Worm (Caenorhabditis elegans) whole organism, young adult: Measurements from ENCODE around the gene athp-1.

ENCODE experiments used
- B0261.1 ChIP-seq: sonication (generic microtip); optimal IDR thresholded peaks from 2 replicates; lab custom pipeline; 2016; ENCODE audit warnings: mild to moderate bottlenecking, missing genetic modification characterization, moderate library complexity, missing compliant biosample characterization
- B0336.3 ChIP-seq: fragments of 200-800 bp; sonication (Bioruptor generic); IDR thresholded peaks from 2 replicates; pipeline ENCODE4 v1.3.6; 2022; ENCODE audit warnings: missing genetic modification characterization, missing compliant biosample characterization
- C06A6.2 ChIP-seq: fragments of 200-800 bp; sonication (Bioruptor generic); conservative IDR thresholded peaks from 2 replicates; pipeline ENCODE4 v1.3.6; 2022; ENCODE audit warnings: missing genetic modification characterization, missing compliant biosample characterization
- D2030.7 ChIP-seq: fragments of 200-800 bp; sonication (Bioruptor generic); IDR thresholded peaks from 2 replicates; pipeline ENCODE4 v1.3.6; 2022; ENCODE audit warnings: missing genetic modification reagents, missing genetic modification characterization, missing compliant biosample characterization
- F22D6.2 ChIP-seq: sonication (generic microtip); optimal IDR thresholded peaks from 2 replicates; lab custom pipeline; 2016; ENCODE audit warnings: mild to moderate bottlenecking, missing genetic modification characterization, missing compliant biosample characterization
- F23B12.7 ChIP-seq: sonication (generic microtip); optimal IDR thresholded peaks from 2 replicates; lab custom pipeline; 2017; ENCODE audit warnings: missing genetic modification characterization, mild to moderate bottlenecking, missing compliant biosample characterization, antibody characterized with exemption, moderate library complexity; ENCODE audit not compliant: insufficient read depth
- F39B2.1 ChIP-seq: fragments of 200-800 bp; sonication (Bioruptor generic); IDR thresholded peaks from 2 replicates; pipeline ENCODE4 v1.3.6; 2022; ENCODE audit warnings: missing genetic modification reagents, missing genetic modification characterization, missing compliant biosample characterization
- F49E8.2 ChIP-seq: sonication (generic microtip); optimal IDR thresholded peaks from 3 replicates; lab custom pipeline; 2017; ENCODE audit warnings: missing genetic modification characterization, mild to moderate bottlenecking, missing compliant biosample characterization, antibody characterized with exemption, moderate library complexity; ENCODE audit not compliant: insufficient read depth
- F55B11.4 ChIP-seq: sonication (generic microtip); optimal IDR thresholded peaks from 2 replicates; lab custom pipeline; 2016; ENCODE audit warnings: missing compliant biosample characterization, missing genetic modification characterization, borderline replicate concordance; ENCODE audit not compliant: insufficient read depth
- F57C9.4 ChIP-seq: sonication (generic microtip); optimal IDR thresholded peaks from 2 replicates; lab custom pipeline; 2017; ENCODE audit warnings: mild to moderate bottlenecking, missing genetic modification characterization, missing compliant biosample characterization
- K11D2.4 ChIP-seq: fragments of 200-800 bp; sonication (Bioruptor generic); IDR thresholded peaks from 2 replicates; pipeline ENCODE4 v1.3.6; 2022; ENCODE audit warnings: missing genetic modification reagents, missing genetic modification characterization, missing compliant biosample characterization
- K12H6.12 ChIP-seq: fragments of 200-800 bp; sonication (Bioruptor generic); optimal IDR thresholded peaks from 2 replicates; lab custom pipeline; 2018; ENCODE audit warnings: mild to moderate bottlenecking, missing genetic modification characterization, missing compliant biosample characterization
- Y53G8AR.9 ChIP-seq: fragments of 200-800 bp; sonication (Bioruptor generic); conservative IDR thresholded peaks from 2 replicates; pipeline ENCODE4 v1.3.6; 2022; ENCODE audit warnings: missing genetic modification reagents, missing genetic modification characterization, missing compliant biosample characterization
- akir-1 ChIP-seq: fragments of 200-800 bp; sonication (Bioruptor generic); optimal IDR thresholded peaks from 2 replicates; lab custom pipeline; 2018; ENCODE audit warnings: mild to moderate bottlenecking, missing genetic modification characterization, moderate library complexity, missing compliant biosample characterization
- aptf-2 ChIP-seq: fragments of 200-800 bp; sonication (Bioruptor generic); conservative IDR thresholded peaks from 2 replicates; pipeline ENCODE4 v1.3.6; 2022; ENCODE audit warnings: missing genetic modification reagents, missing genetic modification characterization, missing compliant biosample characterization
- atf-7 ChIP-seq: sonication (generic microtip); optimal IDR thresholded peaks from 2 replicates; lab custom pipeline; 2017; ENCODE audit warnings: mild to moderate bottlenecking, missing genetic modification characterization, missing compliant biosample characterization
- athp-1 ChIP-seq: sonication (generic microtip); optimal IDR thresholded peaks from 2 replicates; lab custom pipeline; 2017; ENCODE audit warnings: mild to moderate bottlenecking, missing genetic modification characterization, missing compliant biosample characterization
- attf-5 ChIP-seq: fragments of 200-800 bp; sonication (Bioruptor generic); optimal IDR thresholded peaks from 2 replicates; lab custom pipeline; 2018; ENCODE audit warnings: mild to moderate bottlenecking, missing genetic modification characterization, missing compliant biosample characterization
- bed-1 ChIP-seq: fragments of 200-800 bp; sonication (Bioruptor generic); IDR thresholded peaks from 2 replicates; pipeline ENCODE4 v1.3.6; 2022; ENCODE audit warnings: missing genetic modification reagents, missing genetic modification characterization, missing compliant biosample characterization
- cebp-2 ChIP-seq: fragments of 200-800 bp; sonication (Bioruptor generic); IDR thresholded peaks from 2 replicates; pipeline ENCODE4 v1.3.6; 2022; ENCODE audit warnings: missing genetic modification characterization, missing compliant biosample characterization
- fkh-3 ChIP-seq: sonication (generic microtip); optimal IDR thresholded peaks from 2 replicates; lab custom pipeline; 2016; ENCODE audit warnings: mild to moderate bottlenecking, missing genetic modification characterization, missing compliant biosample characterization
- him-1 ChIP-seq: sonication (generic microtip); optimal IDR thresholded peaks from 2 replicates; lab custom pipeline; 2016; ENCODE audit warnings: missing genotype, missing genetic modification reagents, missing genetic modification characterization, missing compliant biosample characterization
- hlh-12 ChIP-seq: sonication (generic microtip); optimal IDR thresholded peaks from 2 replicates; lab custom pipeline; 2016; ENCODE audit warnings: missing genetic modification characterization, missing compliant biosample characterization
- hlh-26 ChIP-seq: fragments of 200-800 bp; sonication (Bioruptor generic); conservative IDR thresholded peaks from 2 replicates; pipeline ENCODE4 v1.3.6; 2022; ENCODE audit warnings: missing genetic modification reagents, missing genetic modification characterization, missing compliant biosample characterization
- hrde-1 ChIP-seq: sonication (generic microtip); optimal IDR thresholded peaks from 2 replicates; lab custom pipeline; 2016; ENCODE audit warnings: missing genetic modification characterization, mild to moderate bottlenecking, missing compliant biosample characterization, moderate library complexity, missing genotype, missing genetic modification reagents, borderline replicate concordance
- lag-1 ChIP-seq: fragments of 200-800 bp; sonication (Bioruptor generic); IDR thresholded peaks from 2 replicates; pipeline ENCODE4 v1.3.6; 2022; ENCODE audit warnings: missing genetic modification reagents, missing genetic modification characterization, missing compliant biosample characterization
- let-526 ChIP-seq: fragments of 200-800 bp; sonication (Bioruptor generic); IDR thresholded peaks from 2 replicates; pipeline ENCODE4 v1.3.6; 2022; ENCODE audit warnings: missing genetic modification reagents, missing genetic modification characterization, missing compliant biosample characterization
- let-607 ChIP-seq, 2 experiments: fragments of 200-800 bp in 1 of 2; sonication (Bioruptor generic) in 1 of 2; sonication (generic microtip) in 1 of 2; optimal IDR thresholded peaks; 2 replicates each; lab custom pipeline; 2016 to 2018; ENCODE audit warnings: mild to moderate bottlenecking in 2 of 2, missing compliant biosample characterization in 2 of 2, missing genetic modification characterization in 2 of 2, moderate library complexity in 2 of 2, missing genotype in 1 of 2
- lin-54 ChIP-seq: fragments of 200-800 bp; sonication (Bioruptor generic); optimal IDR thresholded peaks from 2 replicates; lab custom pipeline; 2018; ENCODE audit warnings: mild to moderate bottlenecking, missing genetic modification characterization, missing compliant biosample characterization
- lsl-1 ChIP-seq: fragments of 200-800 bp; sonication (Bioruptor generic); optimal IDR thresholded peaks from 2 replicates; lab custom pipeline; 2018; ENCODE audit warnings: mild to moderate bottlenecking, missing genetic modification characterization, moderate library complexity, missing compliant biosample characterization
- lsy-27 ChIP-seq: sonication (generic microtip); optimal IDR thresholded peaks from 2 replicates; lab custom pipeline; 2017; ENCODE audit warnings: missing genetic modification characterization, mild to moderate bottlenecking, missing compliant biosample characterization, antibody characterized with exemption, missing genotype, borderline replicate concordance; ENCODE audit not compliant: insufficient read depth
- madf-10 ChIP-seq: sonication (generic microtip); optimal IDR thresholded peaks from 2 replicates; lab custom pipeline; 2016; ENCODE audit warnings: mild to moderate bottlenecking, missing genetic modification characterization, missing compliant biosample characterization
- mcd-1 ChIP-seq: fragments of 200-800 bp; sonication (Bioruptor generic); IDR thresholded peaks from 2 replicates; pipeline ENCODE4 v1.3.6; 2022; ENCODE audit warnings: missing genetic modification reagents, missing genetic modification characterization, missing compliant biosample characterization
- mxl-1 ChIP-seq: sonication (generic microtip); optimal IDR thresholded peaks from 2 replicates; lab custom pipeline; 2016; ENCODE audit warnings: missing genetic modification characterization, missing compliant biosample characterization
- nhr-120 ChIP-seq: fragments of 200-800 bp; sonication (Bioruptor generic); IDR thresholded peaks from 2 replicates; pipeline ENCODE4 v1.3.6; 2022; ENCODE audit warnings: missing genetic modification characterization, missing compliant biosample characterization
- nhr-179 ChIP-seq: sonication (generic microtip); optimal IDR thresholded peaks from 2 replicates; lab custom pipeline; 2016; ENCODE audit warnings: mild to moderate bottlenecking, missing genetic modification characterization, missing compliant biosample characterization
- pha-4 ChIP-seq: fragments of 150-350 bp; sonication (generic microtip); optimal IDR thresholded peaks from 2 replicates; lab custom pipeline; 2014; ENCODE audit warnings: missing biosample characterization, missing genetic modification reagents, missing genetic modification characterization
- rpc-1 ChIP-seq, 2 experiments: fragments of 150-350 bp in 1 of 2; sonication (generic microtip) in 1 of 2; optimal IDR thresholded peaks; 2 replicates each; lab custom pipeline; 2014 to 2018; ENCODE audit warnings: missing biosample characterization in 1 of 2, missing genetic modification characterization in 1 of 2, missing genetic modification reagents in 1 of 2, missing genotype in 1 of 2
- sdz-38 ChIP-seq: sonication (generic microtip); optimal IDR thresholded peaks from 2 replicates; lab custom pipeline; 2016; ENCODE audit warnings: missing genotype, missing genetic modification characterization, missing compliant biosample characterization
- sea-2 ChIP-seq: fragments of 200-800 bp; sonication (Bioruptor generic); IDR thresholded peaks from 2 replicates; pipeline ENCODE4 v1.3.6; 2022; ENCODE audit warnings: missing genetic modification characterization, missing compliant biosample characterization
- snpc-1.1 ChIP-seq: sonication (generic microtip); optimal IDR thresholded peaks from 2 replicates; lab custom pipeline; 2017; ENCODE audit warnings: missing genetic modification characterization, mild to moderate bottlenecking, missing compliant biosample characterization, antibody characterized with exemption, moderate library complexity, missing genotype, missing genetic modification reagents; ENCODE audit not compliant: insufficient read depth
- snpc-1.3 ChIP-seq: sonication (generic microtip); optimal IDR thresholded peaks from 2 replicates; lab custom pipeline; 2017; ENCODE audit warnings: missing genetic modification characterization, mild to moderate bottlenecking, missing compliant biosample characterization, antibody characterized with exemption, moderate library complexity, missing genotype, missing genetic modification reagents; ENCODE audit not compliant: insufficient read depth
- tbp1 ChIP-seq: fragments of 200-800 bp; sonication (Bioruptor generic); optimal IDR thresholded peaks from 2 replicates; lab custom pipeline; 2018; ENCODE audit warnings: mild to moderate bottlenecking, missing genetic modification characterization, missing compliant biosample characterization
- zfh-2 ChIP-seq: fragments of 200-800 bp; sonication (Bioruptor generic); conservative IDR thresholded peaks from 2 replicates; pipeline ENCODE4 v1.3.6; 2022; ENCODE audit warnings: missing genetic modification reagents, missing genetic modification characterization, missing compliant biosample characterization
- zim-3 ChIP-seq: sonication (generic microtip); optimal IDR thresholded peaks from 2 replicates; lab custom pipeline; 2017; ENCODE audit warnings: mild to moderate bottlenecking, missing genetic modification characterization, moderate library complexity, missing compliant biosample characterization
- ztf-18 ChIP-seq: sonication (generic microtip); optimal IDR thresholded peaks from 2 replicates; lab custom pipeline; 2016; ENCODE audit warnings: missing genotype, mild to moderate bottlenecking, missing genetic modification characterization, missing compliant biosample characterization
- ztf-26 ChIP-seq: sonication (generic microtip); optimal IDR thresholded peaks from 2 replicates; lab custom pipeline; 2017; ENCODE audit warnings: missing genetic modification characterization, missing compliant biosample characterization
- ztf-3 ChIP-seq: fragments of 200-800 bp; sonication (Bioruptor generic); optimal IDR thresholded peaks from 2 replicates; lab custom pipeline; 2018; ENCODE audit warnings: mild to moderate bottlenecking, missing genetic modification characterization, missing compliant biosample characterization

athp-1 gene

ce11 chrIII:10844873-10845272 is 36.7 kb upstream of the athp-1 start, which contains the start of gene pde-12 (continued):
- TF ChIP-seq F55B11.4 (tag; lab: Kevin White, UChicago), result no peak
- TF ChIP-seq tbp1 (GFP tag; lab: Kevin White, UChicago), result peak; percentile 52
- TF ChIP-seq D2030.7 (GFP tag; lab: Robert Waterston, UW), result no peak; the same call in 1 of the 2 replicates
- TF ChIP-seq akir-1 (GFP tag; lab: Kevin White, UChicago), result no peak
- TF ChIP-seq F39B2.1 (GFP tag; lab: Robert Waterston, UW), result 0 out of 2 replicates have a peak, but pooled peaks have one; percentile 27
- TF ChIP-seq K12H6.12, result no peak
- no peak for TF ChIP-seq hrde-1 (tag; lab: Kevin White, UChicago)
- TF ChIP-seq lag-1 (GFP tag; lab: Robert Waterston, UW), result no peak
- TF ChIP-seq cebp-2, result no peak
- TF ChIP-seq lin-54 (GFP tag; lab: Kevin White, UChicago), result peak; percentile 85
- no peak for TF ChIP-seq fkh-3 (tag; lab: Kevin White, UChicago)
- no peak for TF ChIP-seq F49E8.2
- TF ChIP-seq F57C9.4 (tag; lab: Kevin White, UChicago), result no peak
- TF ChIP-seq hlh-26 (GFP tag; lab: Robert Waterston, UW), result no peak
- no peak for TF ChIP-seq rpc-1 (optimal IDR thresholded peaks at IDR 0.05; lab: Kevin White, UChicago)
- TF ChIP-seq rpc-1 (tag; optimal IDR thresholded peaks at IDR 0.05; lab: Kevin White, UChicago), result no peak
- TF ChIP-seq snpc-1.3 (tag; lab: Kevin White, UChicago), result peak; percentile 25
- TF ChIP-seq Y53G8AR.9 (GFP tag; lab: Robert Waterston, UW), result peak; percentile 92
- TF ChIP-seq atf-7 (tag; lab: Kevin White, UChicago), result no peak
- no peak for TF ChIP-seq sdz-38 (tag; lab: Kevin White, UChicago)
- no peak for TF ChIP-seq nhr-179 (tag; lab: Kevin White, UChicago)
- TF ChIP-seq ztf-18 (tag; lab: Kevin White, UChicago), result peak; percentile 94
- no peak for TF ChIP-seq zim-3 (tag; lab: Kevin White, UChicago)
- TF ChIP-seq him-1 (tag; lab: Kevin White, UChicago), result no peak
- TF ChIP-seq let-526, result no peak
- TF ChIP-seq ztf-26 (tag; lab: Kevin White, UChicago), result peak; percentile 35
- TF ChIP-seq aptf-2, result no peak
- TF ChIP-seq F22D6.2 (tag; lab: Kevin White, UChicago), result peak; percentile 36
- no peak for TF ChIP-seq bed-1 (GFP tag; lab: Robert Waterston, UW)
- TF ChIP-seq lsl-1 (GFP tag; lab: Kevin White, UChicago), result peak; percentile 52
- TF ChIP-seq mxl-1 (tag; lab: Kevin White, UChicago), result no peak
- no peak for TF ChIP-seq ztf-3 (GFP tag; lab: Kevin White, UChicago)
- TF ChIP-seq zfh-2, result no peak
- no peak for TF ChIP-seq snpc-1.1
- no peak for TF ChIP-seq F23B12.7
- no peak for TF ChIP-seq sea-2 (GFP tag; lab: Robert Waterston, UW)
- TF ChIP-seq nhr-120, result no peak
- no peak; the same call in 1 of the 2 replicates for TF ChIP-seq B0336.3 (GFP tag; lab: Robert Waterston, UW)
- no peak for TF ChIP-seq hlh-12 (tag; lab: Kevin White, UChicago)
- no peak; the same call in 1 of the 2 replicates for TF ChIP-seq K11D2.4 (GFP tag; lab: Robert Waterston, UW)
- TF ChIP-seq athp-1 (tag; lab: Kevin White, UChicago), result no peak
- TF ChIP-seq let-607 (tag; optimal IDR thresholded peaks at IDR 0.05; lab: Kevin White, UChicago), result peak in 1 of 2 experiments; percentile 39
- no peak for TF ChIP-seq B0261.1 (tag; lab: Kevin White, UChicago)
- TF ChIP-seq attf-5 (GFP tag; lab: Kevin White, UChicago), result peak; percentile 68
- TF ChIP-seq C06A6.2 (GFP tag; lab: Robert Waterston, UW), result peak; percentile 49; the same call in 1 of the 2 replicates
- TF ChIP-seq mcd-1 (GFP tag; lab: Robert Waterston, UW), result peak; percentile 90
- TF ChIP-seq madf-10 (tag; lab: Kevin White, UChicago), result peak; percentile 31
- no peak for TF ChIP-seq pha-4 (tag; lab: Kevin White, UChicago)
- no peak for TF ChIP-seq lsy-27 (tag; lab: Kevin White, UChicago)
